Fruit fly (Drosophila melanogaster): Measurements from ENCODE around the gene plh.

The plh gene

DNA sequence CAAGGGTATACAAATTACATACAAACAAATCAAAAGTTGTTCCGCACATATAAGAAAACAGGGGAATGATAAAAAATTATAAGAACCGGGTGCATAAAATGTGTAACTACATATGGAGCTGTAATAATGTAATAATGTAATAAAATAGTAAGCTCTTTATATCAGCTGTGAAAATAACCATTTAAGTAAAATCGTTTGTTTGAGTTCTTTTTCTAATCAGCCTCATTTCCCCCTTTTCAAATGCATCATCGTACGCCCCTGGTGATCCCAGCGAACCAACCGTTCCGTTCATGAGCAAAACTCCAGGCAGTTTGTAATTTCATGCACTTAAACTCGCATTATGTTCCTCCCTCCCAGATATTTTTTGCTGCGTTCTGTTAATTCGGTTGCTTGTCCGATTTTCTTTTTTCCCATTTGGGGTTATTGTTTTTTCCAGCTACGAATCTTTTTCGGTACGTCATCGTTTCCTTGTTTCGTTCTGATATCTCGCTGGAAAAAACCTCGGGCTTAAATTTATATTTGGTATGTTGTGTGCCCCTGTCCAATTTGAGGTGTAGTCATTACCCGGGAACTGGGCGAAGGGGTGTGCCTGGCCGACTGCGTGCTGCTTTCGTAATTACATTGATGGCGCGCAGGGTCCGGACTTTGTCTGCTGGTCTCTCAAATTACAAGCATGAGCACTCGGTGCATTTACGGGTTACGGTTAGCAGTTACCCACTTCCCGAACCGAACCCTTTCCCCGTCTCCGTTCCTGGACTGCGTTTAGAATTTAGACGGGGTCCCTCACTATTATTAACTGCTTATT, 13.2 kb downstream of the plh start (continued):
- TF ChIP-seq CG17829 (tag; optimal IDR thresholded peaks at IDR 0.05) (peak; percentile 30), sim (GFP tag; IDR thresholded peaks at IDR 0.05) (no peak), NfI (GFP tag; optimal IDR thresholded peaks at IDR 0.05) (no peak), CG2129 (GFP tag; IDR thresholded peaks at IDR 0.05; ENCODE audit: partially characterized antibody) (no peak), CG7839 (tag; optimal IDR thresholded peaks at IDR 0.05) (peak; percentile 8), CG10431 (GFP tag; optimal IDR thresholded peaks at IDR 0.05) (no peak), CG8924 (tag; optimal IDR thresholded peaks at IDR 0.05) (peak; percentile 30), seq (GFP tag; IDR thresholded peaks at IDR 0.05) (no peak), MESR4 (GFP tag; optimal IDR thresholded peaks at IDR 0.05) (no peak), BtbVII (GFP tag; optimal IDR thresholded peaks at IDR 0.05) (no peak), CG7928 (GFP tag; optimal IDR thresholded peaks at IDR 0.05) (no peak), cg (GFP tag; optimal IDR thresholded peaks at IDR 0.05) (no peak), HLHmδ (GFP tag; optimal IDR thresholded peaks at IDR 0.05) (no peak), Dbx (GFP tag; IDR thresholded peaks at IDR 0.05) (no peak), Drgx (GFP tag; IDR thresholded peaks at IDR 0.05) (peak; percentile 53), h (optimal IDR thresholded peaks at IDR 0.05) (no peak), CG3163 (GFP tag; optimal IDR thresholded peaks at IDR 0.05) (no peak), ERR (GFP tag; optimal IDR thresholded peaks at IDR 0.05) (no peak), CG15696 (tag; optimal IDR thresholded peaks at IDR 0.05) (peak; percentile 5), CG3726 (GFP tag; IDR thresholded peaks at IDR 0.05) (no peak), bab2 (GFP tag; optimal IDR thresholded peaks at IDR 0.05) (no peak), CG1024 (GFP tag; IDR thresholded peaks at IDR 0.05) (peak; percentile 26; the same call in 1 of the 2 replicates), Med (GFP tag) (peak; percentile 52), pum (GFP tag; optimal IDR thresholded peaks at IDR 0.05) (no peak), zen (tag; optimal IDR thresholded peaks at IDR 0.05) (peak; percentile 25), CG4404 (GFP tag; IDR thresholded peaks at IDR 0.05) (no peak), TFAM (GFP tag; optimal IDR thresholded peaks at IDR 0.05) (no peak), CG34376 (GFP tag; optimal IDR thresholded peaks at IDR 0.05) (no peak), CG12071 (GFP tag; optimal IDR thresholded peaks at IDR 0.05) (no peak), BEAF-32 (GFP tag; optimal IDR thresholded peaks at IDR 0.05) (no peak), dmrt99B (tag; optimal IDR thresholded peaks at IDR 0.05) (peak; percentile 25), D19A (tag; optimal IDR thresholded peaks at IDR 0.05) (peak; percentile 24), jing (GFP tag; optimal IDR thresholded peaks at IDR 0.05) (no peak), chif (GFP tag; optimal IDR thresholded peaks at IDR 0.05) (peak in 1 of 2 experiments; percentile 15), CG7556 (GFP tag; optimal IDR thresholded peaks at IDR 0.05) (peak; percentile 15), prd (optimal IDR thresholded peaks at IDR 0.05) (no peak), prd (GFP tag; IDR thresholded peaks at IDR 0.05) (peak; percentile 59; the same call in 2 of the 3 replicates), dan (GFP tag; IDR thresholded peaks at IDR 0.05) (no peak; the same call in 1 of the 2 replicates), Xrp1 (GFP tag; IDR thresholded peaks at IDR 0.05) (peak; percentile 53), en (GFP tag; optimal IDR thresholded peaks at IDR 0.05) (no peak), repo (GFP tag; optimal IDR thresholded peaks at IDR 0.05) (no peak), CrebB (tag; optimal IDR thresholded peaks at IDR 0.05) (no peak), dysf (GFP tag; IDR thresholded peaks at IDR 0.05) (0 out of 3 replicates have a peak, but pooled peaks have one; percentile 13), CG31441 (GFP tag; IDR thresholded peaks at IDR 0.05) (0 out of 2 replicates have a peak, but pooled peaks have one; percentile 13), Mad (GFP tag; optimal IDR thresholded peaks at IDR 0.05) (no peak), CG16863 (GFP tag; optimal IDR thresholded peaks at IDR 0.05) (peak; percentile 10), CG10979 (tag; optimal IDR thresholded peaks at IDR 0.05) (peak; percentile 50), dmrt11E (tag; optimal IDR thresholded peaks at IDR 0.05) (peak; percentile 42), org-1 (GFP tag; optimal IDR thresholded peaks at IDR 0.05) (no peak), CG4617 (GFP tag; optimal IDR thresholded peaks at IDR 0.05; ENCODE audit: borderline replicate concordance) (no peak)
